Fruit fly (Drosophila melanogaster): ENCODE measurements around the gene CG12147.

Gene CG12147

dm6 chr3R:5385761-5386160 lies 41.3 kb downstream of the CG12147 start:
- peak; percentile 43 for TF ChIP-seq CG6808 (GFP tag; optimal IDR thresholded peaks at IDR 0.05)
- peak; percentile 78 for TF ChIP-seq Eip78C (GFP tag)
- TF ChIP-seq ss (GFP tag; optimal IDR thresholded peaks at IDR 0.05): peak; percentile 16 to 37
- TF ChIP-seq CG8319 (GFP tag; optimal IDR thresholded peaks at IDR 0.05): no peak
- TF ChIP-seq Eip75B (GFP tag; optimal IDR thresholded peaks at IDR 0.05): peak; percentile 39
- TF ChIP-seq pdm3 (GFP tag; optimal IDR thresholded peaks at IDR 0.05): peak; percentile 25
- no peak for TF ChIP-seq CG11294 (GFP tag; IDR thresholded peaks at IDR 0.05)

- TF ChIP-seq CG8119 (GFP tag; IDR thresholded peaks at IDR 0.05): no peak
- TF ChIP-seq CG9139 (GFP tag; optimal IDR thresholded peaks at IDR 0.05): no peak
- TF ChIP-seq CG31627 (GFP tag; optimal IDR thresholded peaks at IDR 0.05): no peak
Measured at dm6 chr3R:5376612-5377011, 50.4 kb downstream of the CG12147 start, which contains the start of gene 7B2. 7B2 (plus strand) TSS chr3R:5376780.

Measured in whole organism, prepupa.